Fruit fly (Drosophila melanogaster): ENCODE measurements around the gene CG6204.

Gene CG6204

dm6 chr3R:24205935-24206334 is 12.3 kb downstream of the CG6204 start (continued):
- TF ChIP-seq sisA (GFP tag; IDR thresholded peaks at IDR 0.05) (0 out of 2 replicates have a peak, but pooled peaks have one; percentile 24), CG9727 (GFP tag; optimal IDR thresholded peaks at IDR 0.05) (no peak), CG6689 (GFP tag; IDR thresholded peaks at IDR 0.05) (peak; percentile 38; the same call in 1 of the 2 replicates), disco-r (GFP tag; optimal IDR thresholded peaks at IDR 0.05) (no peak), Meics (GFP tag; optimal IDR thresholded peaks at IDR 0.05) (peak; percentile 18), CG17361 (GFP tag; IDR thresholded peaks at IDR 0.05) (peak; percentile 68; the same call in 2 of the 3 replicates), CG11093 (GFP tag; IDR thresholded peaks at IDR 0.05) (no peak), Hey (tag; optimal IDR thresholded peaks at IDR 0.05) (no peak), CG12236 (GFP tag; optimal IDR thresholded peaks at IDR 0.05) (no peak), crol (GFP tag; IDR thresholded peaks at IDR 0.05) (no peak), dimm (GFP tag; IDR thresholded peaks at IDR 0.05) (no peak), tna (GFP tag; IDR thresholded peaks at IDR 0.05; ENCODE audit: partially characterized antibody) (no peak), otp (GFP tag; IDR thresholded peaks at IDR 0.05) (no peak), ind (GFP tag; optimal IDR thresholded peaks at IDR 0.05) (peak; percentile 5), Ravus (GFP tag; IDR thresholded peaks at IDR 0.05) (no peak), insv (GFP tag; optimal IDR thresholded peaks at IDR 0.05) (no peak), lov (optimal IDR thresholded peaks at IDR 0.05) (no peak), lov (GFP tag; IDR thresholded peaks at IDR 0.05) (no peak), CG2129 (GFP tag; IDR thresholded peaks at IDR 0.05; ENCODE audit: partially characterized antibody) (no peak), HmgZ (tag; optimal IDR thresholded peaks at IDR 0.05) (no peak), CG7271 (tag; optimal IDR thresholded peaks at IDR 0.05) (no peak), CG13894 (tag; optimal IDR thresholded peaks at IDR 0.05) (no peak), ase (GFP tag; IDR thresholded peaks at IDR 0.05) (no peak), CG2678 (tag; optimal IDR thresholded peaks at IDR 0.05) (peak; percentile 47), YL-1 (GFP tag; optimal IDR thresholded peaks at IDR 0.05) (no peak), sob (GFP tag; IDR thresholded peaks at IDR 0.05) (no peak), CG18011 (GFP tag; optimal IDR thresholded peaks at IDR 0.05) (no peak), Sry-δ (GFP tag; optimal IDR thresholded peaks at IDR 0.05) (no peak), yki (optimal IDR thresholded peaks at IDR 0.05) (no peak), CG7839 (tag; optimal IDR thresholded peaks at IDR 0.05) (peak; percentile 50), ara (GFP tag; IDR thresholded peaks at IDR 0.05) (no peak), CG6175 (GFP tag; IDR thresholded peaks at IDR 0.05) (no peak), CG16779 (GFP tag; IDR thresholded peaks at IDR 0.05) (no peak), fd96Cb (tag; optimal IDR thresholded peaks at IDR 0.05) (peak; percentile 24), wdn (GFP tag; IDR thresholded peaks at IDR 0.05) (no peak), CG7987 (GFP tag; optimal IDR thresholded peaks at IDR 0.05) (no peak), onecut (GFP tag; IDR thresholded peaks at IDR 0.05) (no peak), odd (GFP tag; optimal IDR thresholded peaks at IDR 0.05) (peak; percentile 10), sd (tag; optimal IDR thresholded peaks at IDR 0.05) (no peak), pho (GFP tag; optimal IDR thresholded peaks at IDR 0.05) (no peak), CG18764 (GFP tag; optimal IDR thresholded peaks at IDR 0.05) (no peak), Gsc (GFP tag; IDR thresholded peaks at IDR 0.05) (no peak), CG2120 (GFP tag; optimal IDR thresholded peaks at IDR 0.05) (no peak), inv (GFP tag; IDR thresholded peaks at IDR 0.05; ENCODE audit: partially characterized antibody) (no peak), Mes4 (GFP tag; optimal IDR thresholded peaks at IDR 0.05) (no peak), hkb (optimal IDR thresholded peaks at IDR 0.05) (no peak), hkb (GFP tag; IDR thresholded peaks at IDR 0.05) (no peak), D (optimal IDR thresholded peaks at IDR 0.05) (no peak), D (GFP tag; optimal IDR thresholded peaks at IDR 0.05) (no peak), CG10147 (GFP tag; optimal IDR thresholded peaks at IDR 0.05) (no peak), cato (GFP tag; optimal IDR thresholded peaks at IDR 0.05; ENCODE audit: borderline replicate concordance) (no peak), CG13775 (GFP tag; optimal IDR thresholded peaks at IDR 0.05) (no peak), wor (GFP tag; IDR thresholded peaks at IDR 0.05) (peak; percentile 26; the same call in 1 of the 2 replicates)
